Fruit fly (Drosophila melanogaster): ENCODE measurements around the gene Septin4.

DNA sequence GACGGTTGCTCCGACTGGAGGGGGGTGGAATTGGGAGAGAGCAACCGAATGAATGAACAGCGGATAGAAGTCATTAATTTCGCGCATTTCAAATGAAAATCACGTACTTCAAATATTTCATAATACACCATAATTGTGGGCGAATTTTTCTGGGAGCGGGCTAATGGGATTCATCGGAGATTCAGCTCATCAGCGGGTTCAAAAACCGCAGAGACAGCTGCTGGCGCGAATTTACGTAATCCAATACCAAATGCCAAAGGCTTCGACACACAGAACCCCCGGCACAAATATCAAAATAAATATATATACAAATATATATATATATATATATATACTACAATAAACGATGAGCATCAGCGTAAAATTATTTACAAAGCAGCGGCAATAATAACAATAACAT, 21.7 kb upstream of the Septin4 start:
- TF ChIP-seq CG8478 (optimal IDR thresholded peaks at IDR 0.05) (no peak), CTCF (optimal IDR thresholded peaks at IDR 0.05) (no peak)

Data from S2 (cell line).